Fruit fly (Drosophila melanogaster) whole organism, embryonic: ENCODE measurements around the gene CG10584.
A peak's percentile ranks its signal among the peaks of the same experiment; 100 is the strongest.

Source experiments
- ATbp ChIP-seq: fragments of 200-800 bp; sonication (Bioruptor generic); optimal IDR thresholded peaks from 2 replicates; lab custom pipeline; 2017; ENCODE audit warnings: missing biosample characterization, mild to moderate bottlenecking, missing genetic modification characterization, missing genetic modification reagents
- Bteb2 ChIP-seq: fragments of 200-800 bp; sonication (Bioruptor generic); optimal IDR thresholded peaks from 2 replicates; lab custom pipeline; 2016; ENCODE audit warnings: missing biosample characterization, missing genetic modification characterization
- CG10366 ChIP-seq: fragments of 200-800 bp; sonication (Bioruptor generic); IDR thresholded peaks from 2 replicates; pipeline ENCODE4 v1.3.6; 2022; ENCODE audit warnings: missing biosample characterization, missing genetic modification characterization
- CG11504 ChIP-seq: fragments of 200-800 bp; sonication (Bioruptor generic); optimal IDR thresholded peaks from 3 replicates; lab custom pipeline; 2019; ENCODE audit warnings: missing biosample characterization, mild to moderate bottlenecking, missing genetic modification characterization, moderate library complexity
- CG12659 ChIP-seq: fragments of 200-800 bp; sonication (Bioruptor generic); optimal IDR thresholded peaks from 3 replicates; lab custom pipeline; 2017; ENCODE audit warnings: mild to moderate bottlenecking, missing biosample characterization, missing genetic modification reagents, missing genetic modification characterization
- CG14441 ChIP-seq: fragments of 200-800 bp; sonication (Bioruptor generic); IDR thresholded peaks from 2 replicates; pipeline ENCODE4 v1.3.6; 2022; ENCODE audit warnings: missing biosample characterization, missing genetic modification characterization
- CG14667 ChIP-seq: fragments of 200-800 bp; sonication (Bioruptor generic); IDR thresholded peaks from 2 replicates; pipeline ENCODE4 v1.3.6; 2022; ENCODE audit warnings: missing biosample characterization, missing genetic modification characterization
- CG14710 ChIP-seq: fragments of 200-800 bp; sonication (Bioruptor generic); optimal IDR thresholded peaks from 3 replicates; lab custom pipeline; 2019; ENCODE audit warnings: missing biosample characterization, mild to moderate bottlenecking, missing genetic modification characterization, moderate library complexity
- CG1602 ChIP-seq: fragments of 200-800 bp; sonication (Bioruptor generic); optimal IDR thresholded peaks from 3 replicates; lab custom pipeline; 2016; ENCODE audit warnings: missing biosample characterization, missing genetic modification characterization
- CG1647 ChIP-seq: fragments of 200-800 bp; sonication (Bioruptor generic); optimal IDR thresholded peaks from 3 replicates; lab custom pipeline; 2016; ENCODE audit warnings: missing biosample characterization, missing genetic modification characterization
- CG17568 ChIP-seq: fragments of 200-800 bp; sonication (Bioruptor generic); optimal IDR thresholded peaks from 2 replicates; lab custom pipeline; 2018; ENCODE audit warnings: missing biosample characterization, mild to moderate bottlenecking, missing genetic modification characterization, moderate library complexity
- CG1792 ChIP-seq: fragments of 200-800 bp; sonication (Bioruptor generic); optimal IDR thresholded peaks from 2 replicates; lab custom pipeline; 2016; ENCODE audit warnings: missing biosample characterization, missing genetic modification characterization
- CG34422 ChIP-seq: fragments of 200-800 bp; sonication (Bioruptor generic); IDR thresholded peaks from 3 replicates; pipeline ENCODE4 v1.3.6; 2022; ENCODE audit warnings: missing biosample characterization, missing genetic modification characterization
- CG3726 ChIP-seq: fragments of 200-800 bp; sonication (Bioruptor generic); IDR thresholded peaks from 3 replicates; pipeline ENCODE4, ENCODE4 v1.3.6; 2022; ENCODE audit warnings: missing biosample characterization, missing genetic modification characterization
- CG42726 ChIP-seq: fragments of 200-800 bp; sonication (Bioruptor generic); IDR thresholded peaks from 2 replicates; pipeline ENCODE4 v1.3.6; 2022; ENCODE audit warnings: missing biosample characterization, missing genetic modification characterization; ENCODE audit not compliant: partially characterized antibody
- CG4360 ChIP-seq: fragments of 200-800 bp; sonication (Bioruptor generic); IDR thresholded peaks from 2 replicates; pipeline ENCODE4 v1.3.6; 2022; ENCODE audit warnings: missing biosample characterization, missing genetic modification characterization
- CG43689 ChIP-seq: fragments of 200-800 bp; sonication (Bioruptor generic); IDR thresholded peaks from 2 replicates; pipeline ENCODE4 v1.3.6; 2022; ENCODE audit warnings: missing biosample characterization, missing genetic modification characterization
- CG4424 ChIP-seq: fragments of 200-800 bp; sonication (Bioruptor generic); optimal IDR thresholded peaks from 3 replicates; lab custom pipeline; 2016; ENCODE audit warnings: missing biosample characterization, missing genetic modification characterization
- CG5953 ChIP-seq: fragments of 200-800 bp; sonication (Bioruptor generic); IDR thresholded peaks from 2 replicates; pipeline ENCODE4 v1.3.6; 2022; ENCODE audit warnings: missing biosample characterization, missing genetic modification characterization
- CG6791 ChIP-seq: fragments of 200-800 bp; sonication (Bioruptor generic); IDR thresholded peaks from 3 replicates; pipeline ENCODE4 v1.3.6; 2022; ENCODE audit warnings: missing biosample characterization, missing genetic modification characterization; ENCODE audit not compliant: partially characterized antibody
- CG7987 ChIP-seq: fragments of 200-800 bp; sonication (Bioruptor generic); optimal IDR thresholded peaks from 2 replicates; lab custom pipeline; 2018; ENCODE audit warnings: missing biosample characterization, mild to moderate bottlenecking, missing genetic modification characterization, moderate library complexity
- CG8089 ChIP-seq: fragments of 200-800 bp; sonication (Bioruptor generic); optimal IDR thresholded peaks from 3 replicates; lab custom pipeline; 2016; ENCODE audit warnings: missing biosample characterization, missing genetic modification characterization
- CG9727 ChIP-seq: fragments of 200-800 bp; sonication (Bioruptor generic); optimal IDR thresholded peaks from 3 replicates; lab custom pipeline; 2017; ENCODE audit warnings: missing biosample characterization, mild to moderate bottlenecking, missing genetic modification characterization
- CG9876 ChIP-seq: fragments of 200-800 bp; sonication (Bioruptor generic); optimal IDR thresholded peaks from 2 replicates; lab custom pipeline; 2016; ENCODE audit warnings: missing biosample characterization, missing genetic modification characterization
- CkIIα-i1 ChIP-seq: fragments of 200-800 bp; sonication (Bioruptor generic); IDR thresholded peaks from 2 replicates; pipeline ENCODE4 v1.3.6; 2022; ENCODE audit warnings: missing biosample characterization, missing genetic modification characterization
- D19A ChIP-seq: fragments of 200-800 bp; optimal IDR thresholded peaks from 3 replicates; lab custom pipeline; 2019; ENCODE audit warnings: missing biosample characterization, mild to moderate bottlenecking, missing genetic modification characterization, moderate library complexity
- Dbx ChIP-seq: fragments of 200-800 bp; sonication (Bioruptor generic); IDR thresholded peaks from 3 replicates; pipeline ENCODE4 v1.3.6; 2022; ENCODE audit warnings: missing biosample characterization, missing genetic modification characterization
- Deaf1 ChIP-seq: fragments of 200-800 bp; optimal IDR thresholded peaks from 3 replicates; lab custom pipeline; 2019; ENCODE audit warnings: missing biosample characterization, mild to moderate bottlenecking, missing genetic modification characterization, moderate library complexity
- Dfd ChIP-seq, 2 experiments: fragments of >200 bp; optimal IDR thresholded peaks; 2 replicates each; lab custom pipeline; 2017; ENCODE audit warnings: missing biosample characterization in 2 of 2, missing genetic modification characterization in 2 of 2
- Dip2 ChIP-seq: fragments of 200-800 bp; sonication (Bioruptor generic); IDR thresholded peaks from 2 replicates; pipeline ENCODE4 v1.3.6; 2022; ENCODE audit warnings: missing biosample characterization, missing genetic modification characterization
- Fer2 ChIP-seq: fragments of 200-800 bp; sonication (Bioruptor generic); optimal IDR thresholded peaks from 2 replicates; lab custom pipeline; 2018; ENCODE audit warnings: missing biosample characterization, mild to moderate bottlenecking, missing genetic modification characterization, moderate library complexity
- Gsc ChIP-seq: fragments of 200-800 bp; sonication (Bioruptor generic); IDR thresholded peaks from 2 replicates; pipeline ENCODE4 v1.3.6; 2022; ENCODE audit warnings: missing biosample characterization, missing genetic modification characterization
- H15 ChIP-seq: fragments of 200-800 bp; sonication (Bioruptor generic); IDR thresholded peaks from 3 replicates; pipeline ENCODE4 v1.3.6; 2022; ENCODE audit warnings: missing biosample characterization, missing genetic modification characterization
- HLH3B ChIP-seq: fragments of 200-800 bp; sonication (Bioruptor generic); IDR thresholded peaks from 2 replicates; pipeline ENCODE4 v1.3.6; 2022; ENCODE audit warnings: missing biosample characterization, missing genetic modification characterization
- Hmr ChIP-seq: fragments of 200-800 bp; sonication (Bioruptor generic); optimal IDR thresholded peaks from 3 replicates; lab custom pipeline; 2017; ENCODE audit warnings: mild to moderate bottlenecking, missing biosample characterization, missing genetic modification reagents, missing genetic modification characterization
- Med ChIP-seq: fragments of 200-800 bp; sonication (Bioruptor generic); peaks from one replicate; lab custom pipeline; 2016; ENCODE audit warnings: missing biosample characterization, missing genetic modification characterization, mild to moderate bottlenecking, inconsistent platforms, moderate library complexity
- Nf-YA ChIP-seq: fragments of 200-800 bp; sonication (Bioruptor generic); IDR thresholded peaks from 2 replicates; pipeline ENCODE4 v1.3.6; 2022; ENCODE audit warnings: missing biosample characterization, missing genetic modification characterization
- Oaz ChIP-seq: fragments of 200-800 bp; sonication (Bioruptor generic); IDR thresholded peaks from 2 replicates; pipeline ENCODE4 v1.3.6; 2022; ENCODE audit warnings: missing biosample characterization, missing genetic modification characterization
- Optix ChIP-seq: fragments of 200-800 bp; sonication (Bioruptor generic); IDR thresholded peaks from 3 replicates; pipeline ENCODE4 v1.3.6; 2022; ENCODE audit warnings: missing biosample characterization, missing genetic modification characterization
- Ptx1 ChIP-seq: fragments of 200-800 bp; sonication (Bioruptor generic); IDR thresholded peaks from 2 replicates; pipeline ENCODE4 v1.3.6; 2022; ENCODE audit warnings: missing biosample characterization, missing genetic modification characterization
- Rx ChIP-seq: fragments of 200-800 bp; sonication (Bioruptor generic); IDR thresholded peaks from 2 replicates; pipeline ENCODE4 v1.3.6; 2022; ENCODE audit warnings: missing biosample characterization, missing genetic modification characterization
- Scr ChIP-seq: fragments of 200-800 bp; sonication (Bioruptor generic); IDR thresholded peaks from 2 replicates; pipeline ENCODE4 v1.3.6; 2022; ENCODE audit warnings: missing biosample characterization, missing genetic modification characterization; ENCODE audit not compliant: partially characterized antibody
- TFAM ChIP-seq: fragments of 200-800 bp; sonication (Bioruptor generic); optimal IDR thresholded peaks from 2 replicates; lab custom pipeline; 2017; ENCODE audit warnings: missing biosample characterization, missing genetic modification characterization, inconsistent platforms
- ara ChIP-seq: fragments of 200-800 bp; sonication (Bioruptor generic); IDR thresholded peaks from 2 replicates; pipeline ENCODE4 v1.3.6; 2022; ENCODE audit warnings: missing biosample characterization, missing genetic modification characterization
- croc ChIP-seq: fragments of 200-800 bp; sonication (Bioruptor generic); conservative IDR thresholded peaks from 3 replicates; pipeline ENCODE4 v1.3.6; 2022; ENCODE audit warnings: missing biosample characterization, missing genetic modification characterization
- dpn ChIP-seq, 2 experiments: fragments of 200-800 bp; sonication (Bioruptor generic); optimal IDR thresholded peaks; 3 replicates each; lab custom pipeline; 2016; ENCODE audit warnings: missing biosample characterization in 2 of 2, missing genetic modification characterization in 2 of 2
- oc ChIP-seq: fragments of 200-800 bp; sonication (Bioruptor generic); optimal IDR thresholded peaks from 2 replicates; lab custom pipeline; 2018; ENCODE audit warnings: missing biosample characterization, mild to moderate bottlenecking, missing genetic modification characterization, moderate library complexity
- repo ChIP-seq: fragments of 200-800 bp; sonication (Bioruptor generic); optimal IDR thresholded peaks from 2 replicates; lab custom pipeline; 2016; ENCODE audit warnings: missing biosample characterization, missing genetic modification characterization
- stwl ChIP-seq: fragments of 200-800 bp; sonication (Bioruptor generic); optimal IDR thresholded peaks from 3 replicates; lab custom pipeline; 2018; ENCODE audit warnings: missing biosample characterization, mild to moderate bottlenecking, missing genetic modification characterization, moderate library complexity
- tap ChIP-seq: fragments of 200-800 bp; optimal IDR thresholded peaks from 3 replicates; lab custom pipeline; 2019; ENCODE audit warnings: missing biosample characterization, mild to moderate bottlenecking, missing genetic modification characterization, moderate library complexity
- zen2 ChIP-seq: fragments of 200-800 bp; sonication (Bioruptor generic); IDR thresholded peaks from 3 replicates; pipeline ENCODE4 v1.3.6; 2022; ENCODE audit warnings: missing biosample characterization, missing genetic modification characterization; ENCODE audit not compliant: partially characterized antibody

CG10584 gene

DNA sequence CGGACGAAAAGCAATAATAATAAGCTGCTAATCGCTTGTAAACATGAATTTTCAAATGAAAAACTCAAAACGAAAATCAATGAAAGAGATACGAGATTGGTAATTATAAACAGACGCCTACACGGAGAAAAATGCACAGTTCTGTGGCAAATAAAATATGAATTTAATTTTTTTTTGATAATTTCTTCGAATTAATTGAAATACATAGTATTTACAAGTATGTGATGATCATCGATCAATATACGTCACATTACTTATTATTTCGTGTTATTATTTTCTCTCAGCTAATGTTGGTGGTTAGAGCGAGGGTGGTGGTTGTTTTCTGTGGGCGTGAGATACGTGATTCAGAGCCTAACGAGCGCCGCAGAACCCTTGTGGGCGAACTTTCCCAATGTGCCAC, 22.6 kb upstream of the CG10584 start (continued):
- TF ChIP-seq H15 (GFP tag; lab: Robert Waterston, UW): peak; percentile 65; the same call in 1 of the 3 replicates
- peak; percentile 83 for TF ChIP-seq oc (tag; lab: Kevin White, UChicago)
- TF ChIP-seq Bteb2: peak; percentile 54
- TF ChIP-seq CG12659: peak; percentile 72
- TF ChIP-seq CG4424 (GFP tag; lab: Kevin White, UChicago): peak; percentile 75
- peak; percentile 77 for TF ChIP-seq CG34422 (GFP tag; lab: Robert Waterston, UW)
- TF ChIP-seq CG7987 (GFP tag; lab: Kevin White, UChicago): no peak
- peak; percentile 73 to 76 for TF ChIP-seq dpn (GFP tag; optimal IDR thresholded peaks at IDR 0.05; lab: Kevin White, UChicago)
- TF ChIP-seq Hmr (GFP tag; lab: Kevin White, UChicago): peak; percentile 57
- peak; percentile 76 for TF ChIP-seq CG9727 (GFP tag; lab: Kevin White, UChicago)
- TF ChIP-seq HLH3B: peak; percentile 85
- no peak for TF ChIP-seq Dfd (GFP tag; optimal IDR thresholded peaks at IDR 0.05; lab: Kevin White, UChicago)
- peak; percentile 80 for TF ChIP-seq CG14441 (GFP tag; lab: Robert Waterston, UW)
- TF ChIP-seq TFAM: no peak
- no peak for TF ChIP-seq CG6791 (GFP tag; lab: Robert Waterston, UW)
- peak; percentile 78 for TF ChIP-seq CG10366
- peak; percentile 67 for TF ChIP-seq Nf-YA
- TF ChIP-seq tap (tag; lab: Kevin White, UChicago): peak; percentile 70
- peak; percentile 50 for TF ChIP-seq CG1647
- TF ChIP-seq CG14667 (GFP tag; lab: Robert Waterston, UW): no peak
- 0 out of 3 replicates have a peak, but pooled peaks have one; percentile 48 for TF ChIP-seq Dbx (GFP tag; lab: Robert Waterston, UW)
- TF ChIP-seq CG42726 (GFP tag; lab: Robert Waterston, UW): no peak
- peak; percentile 84 for TF ChIP-seq Med
- peak; percentile 83 for TF ChIP-seq Ptx1
- no peak for TF ChIP-seq Dip2 (GFP tag; lab: Robert Waterston, UW)
- TF ChIP-seq CG8089 (GFP tag; lab: Kevin White, UChicago): peak; percentile 31
- peak; percentile 67 for TF ChIP-seq ara (GFP tag; lab: Robert Waterston, UW)
- no peak for TF ChIP-seq Optix (GFP tag; lab: Robert Waterston, UW)
- peak; percentile 60 for TF ChIP-seq CG43689
- no peak for TF ChIP-seq Scr (GFP tag; lab: Robert Waterston, UW)
- TF ChIP-seq CG4360 (GFP tag; lab: Robert Waterston, UW): 0 out of 2 replicates have a peak, but pooled peaks have one; percentile 28
- peak; percentile 48 for TF ChIP-seq Rx (GFP tag; lab: Robert Waterston, UW)
- peak; percentile 38 for TF ChIP-seq Deaf1
- TF ChIP-seq CG14710 (tag; lab: Kevin White, UChicago): peak; percentile 68
- no peak for TF ChIP-seq CG9876 (GFP tag; lab: Kevin White, UChicago)
- TF ChIP-seq Oaz: no peak; the same call in 1 of the 2 replicates
- TF ChIP-seq croc (GFP tag; lab: Robert Waterston, UW): peak; percentile 38; the same call in 2 of the 3 replicates
- TF ChIP-seq repo (GFP tag; lab: Kevin White, UChicago): peak; percentile 1
- TF ChIP-seq ATbp (GFP tag; lab: Kevin White, UChicago): peak; percentile 79
- no peak for TF ChIP-seq zen2 (GFP tag; lab: Robert Waterston, UW)
- peak; percentile 52 for TF ChIP-seq CG1792 (GFP tag; lab: Kevin White, UChicago)
- TF ChIP-seq stwl (tag; lab: Kevin White, UChicago): no peak
- TF ChIP-seq CkIIα-i1 (GFP tag; lab: Robert Waterston, UW): no peak
- TF ChIP-seq Fer2 (tag; lab: Kevin White, UChicago): no peak
- TF ChIP-seq Gsc (GFP tag; lab: Robert Waterston, UW): no peak
- TF ChIP-seq CG3726 (GFP tag; lab: Robert Waterston, UW): no peak
- peak; percentile 84 for TF ChIP-seq CG11504 (tag; lab: Kevin White, UChicago)
- TF ChIP-seq D19A (tag; lab: Kevin White, UChicago): peak; percentile 70
- TF ChIP-seq CG17568 (GFP tag; lab: Kevin White, UChicago): peak; percentile 48
- TF ChIP-seq CG5953 (GFP tag; lab: Robert Waterston, UW): peak; percentile 67
- peak; percentile 61 for TF ChIP-seq CG1602 (GFP tag; lab: Kevin White, UChicago)
